Worm (Caenorhabditis elegans) whole organism, late embryonic: ENCODE results near the gene srh-70.

ENCODE experiments used
- C08G9.2 ChIP-seq: sonication (generic microtip); optimal IDR thresholded peaks from 2 replicates; lab custom pipeline; 2016; ENCODE audit warnings: mild to moderate bottlenecking, missing genetic modification characterization, moderate library complexity, missing compliant biosample characterization
- F13H6.1 ChIP-seq: sonication (generic microtip); optimal IDR thresholded peaks from 2 replicates; lab custom pipeline; 2016; ENCODE audit warnings: missing genetic modification characterization, missing compliant biosample characterization
- K02D7.2 ChIP-seq: sonication (generic microtip); optimal IDR thresholded peaks from 2 replicates; lab custom pipeline; 2017; ENCODE audit warnings: mild to moderate bottlenecking, missing genetic modification characterization, missing compliant biosample characterization
- K09A11.1 ChIP-seq: sonication (generic microtip); optimal IDR thresholded peaks from 2 replicates; lab custom pipeline; 2017; ENCODE audit warnings: antibody characterized with exemption, mild to moderate bottlenecking, missing genetic modification characterization, missing compliant biosample characterization; ENCODE audit not compliant: insufficient read depth
- T23F11.4 ChIP-seq: fragments of 200-800 bp; sonication (Bioruptor generic); optimal IDR thresholded peaks from 2 replicates; lab custom pipeline; 2018; ENCODE audit warnings: mild to moderate bottlenecking, missing genetic modification characterization, missing compliant biosample characterization
- ceh-14 ChIP-seq: sonication (generic microtip); optimal IDR thresholded peaks from 2 replicates; lab custom pipeline; 2016; ENCODE audit warnings: missing genotype, missing genetic modification characterization, missing compliant biosample characterization
- ceh-2 ChIP-seq: sonication (generic microtip); optimal IDR thresholded peaks from 2 replicates; lab custom pipeline; 2016; ENCODE audit warnings: missing genotype, missing genetic modification characterization, missing compliant biosample characterization
- ceh-22 ChIP-seq: sonication (generic microtip); optimal IDR thresholded peaks from 2 replicates; lab custom pipeline; 2017; ENCODE audit warnings: missing biosample characterization, missing genetic modification characterization
- ceh-24 ChIP-seq: sonication (generic microtip); optimal IDR thresholded peaks from 2 replicates; lab custom pipeline; 2016; ENCODE audit warnings: mild to moderate bottlenecking, missing genetic modification characterization, missing compliant biosample characterization
- ceh-30 ChIP-seq: fragments of 150-350 bp; optimal IDR thresholded peaks from 2 replicates; lab custom pipeline; 2014; ENCODE audit warnings: missing biosample characterization, missing genetic modification characterization
- ceh-34 ChIP-seq: sonication (generic microtip); optimal IDR thresholded peaks from 2 replicates; lab custom pipeline; 2016; ENCODE audit warnings: mild to moderate bottlenecking, missing genetic modification characterization, missing compliant biosample characterization
- ceh-48 ChIP-seq: sonication (generic microtip); optimal IDR thresholded peaks from 2 replicates; lab custom pipeline; 2016; ENCODE audit warnings: missing genetic modification characterization, inconsistent platforms, missing compliant biosample characterization
- ceh-9 ChIP-seq: sonication (generic microtip); optimal IDR thresholded peaks from 2 replicates; lab custom pipeline; 2016; ENCODE audit warnings: mild to moderate bottlenecking, missing genetic modification characterization, inconsistent platforms, missing compliant biosample characterization
- dmd-4 ChIP-seq: sonication (generic microtip); optimal IDR thresholded peaks from 2 replicates; lab custom pipeline; 2016; ENCODE audit warnings: borderline replicate concordance, missing genetic modification characterization, missing compliant biosample characterization
- dve-1 ChIP-seq: sonication (generic microtip); optimal IDR thresholded peaks from 2 replicates; lab custom pipeline; 2017; ENCODE audit warnings: antibody characterized with exemption, mild to moderate bottlenecking, missing genetic modification characterization, missing compliant biosample characterization
- elt-2 ChIP-seq: sonication (generic microtip); optimal IDR thresholded peaks from 2 replicates; lab custom pipeline; 2016; ENCODE audit warnings: missing genetic modification reagents, missing genetic modification characterization, missing compliant biosample characterization
- elt-4 ChIP-seq: sonication (generic microtip); optimal IDR thresholded peaks from 2 replicates; lab custom pipeline; 2016; ENCODE audit warnings: missing genetic modification characterization, missing compliant biosample characterization
- fax-1 ChIP-seq: sonication (generic microtip); optimal IDR thresholded peaks from 2 replicates; lab custom pipeline; 2016; ENCODE audit warnings: missing genotype, missing genetic modification characterization, missing compliant biosample characterization
- fkh-10 ChIP-seq: fragments of 150-350 bp; optimal IDR thresholded peaks from 2 replicates; lab custom pipeline; 2014; ENCODE audit warnings: missing biosample characterization, missing genetic modification reagents, missing genetic modification characterization
- gmeb-2 ChIP-seq: sonication (generic microtip); optimal IDR thresholded peaks from 2 replicates; lab custom pipeline; 2016; ENCODE audit warnings: missing genetic modification characterization, inconsistent platforms, missing compliant biosample characterization
- hlh-13 ChIP-seq: fragments of 200-800 bp; sonication (Bioruptor generic); optimal IDR thresholded peaks from 2 replicates; lab custom pipeline; 2018; ENCODE audit warnings: mild to moderate bottlenecking, missing genetic modification characterization, missing compliant biosample characterization
- hlh-15 ChIP-seq: sonication (generic microtip); optimal IDR thresholded peaks from 2 replicates; lab custom pipeline; 2016; ENCODE audit warnings: missing genetic modification characterization, missing compliant biosample characterization
- hlh-8 ChIP-seq: sonication (generic microtip); optimal IDR thresholded peaks from 2 replicates; lab custom pipeline; 2016; ENCODE audit warnings: missing genotype, missing genetic modification characterization, missing compliant biosample characterization
- lin-11 ChIP-seq: fragments of 200-800 bp; sonication (Bioruptor generic); optimal IDR thresholded peaks from 2 replicates; lab custom pipeline; 2018; ENCODE audit warnings: mild to moderate bottlenecking, missing genetic modification characterization, missing compliant biosample characterization
- nfya-1 ChIP-seq: sonication (generic microtip); optimal IDR thresholded peaks from 2 replicates; lab custom pipeline; 2017; ENCODE audit warnings: missing genetic modification characterization, mild to moderate bottlenecking, missing compliant biosample characterization, antibody characterized with exemption, moderate library complexity
- npax-4 ChIP-seq: sonication (generic microtip); optimal IDR thresholded peaks from 2 replicates; lab custom pipeline; 2016; ENCODE audit warnings: missing genetic modification characterization, missing compliant biosample characterization
- odd-2 ChIP-seq: sonication (generic microtip); optimal IDR thresholded peaks from 2 replicates; lab custom pipeline; 2017; ENCODE audit warnings: antibody characterized with exemption, mild to moderate bottlenecking, missing genetic modification characterization, missing compliant biosample characterization
- pag-3 ChIP-seq: sonication (generic microtip); optimal IDR thresholded peaks from 2 replicates; lab custom pipeline; 2016; ENCODE audit warnings: missing compliant biosample characterization, missing genetic modification characterization, borderline replicate concordance
- pat-9 ChIP-seq: fragments of 200-800 bp; sonication (Bioruptor generic); optimal IDR thresholded peaks from 2 replicates; lab custom pipeline; 2018; ENCODE audit warnings: mild to moderate bottlenecking, missing genetic modification characterization, moderate library complexity, missing compliant biosample characterization
- pax-1 ChIP-seq: fragments of 150-350 bp; optimal IDR thresholded peaks from 2 replicates; lab custom pipeline; 2014; ENCODE audit warnings: missing biosample characterization, missing genetic modification characterization
- pha-2 ChIP-seq: sonication (generic microtip); optimal IDR thresholded peaks from 2 replicates; lab custom pipeline; 2017; ENCODE audit warnings: mild to moderate bottlenecking, missing genetic modification characterization, missing compliant biosample characterization
- pha-4 ChIP-seq: fragments of 150-350 bp; optimal IDR thresholded peaks from 2 replicates; lab custom pipeline; 2018; ENCODE audit warnings: missing biosample characterization, missing genetic modification reagents, missing genetic modification characterization
- pqm-1 ChIP-seq: sonication (generic microtip); optimal IDR thresholded peaks from 2 replicates; lab custom pipeline; 2016; ENCODE audit warnings: missing genetic modification characterization, missing compliant biosample characterization
- pros-1 ChIP-seq: fragments of 150-350 bp; optimal IDR thresholded peaks from 2 replicates; lab custom pipeline; 2014; ENCODE audit warnings: missing biosample characterization, missing genetic modification reagents, missing genetic modification characterization
- sox-2 ChIP-seq: fragments of 200-800 bp; sonication (Bioruptor generic); IDR thresholded peaks from 2 replicates; pipeline ENCODE4 v1.3.6; 2022; ENCODE audit warnings: missing genetic modification reagents, missing genetic modification characterization, missing compliant biosample characterization
- syd-9 ChIP-seq: sonication (generic microtip); optimal IDR thresholded peaks from 2 replicates; lab custom pipeline; 2016; ENCODE audit warnings: mild to moderate bottlenecking, missing genetic modification characterization, moderate library complexity, missing compliant biosample characterization
- tbx-7 ChIP-seq: sonication (generic microtip); optimal IDR thresholded peaks from 2 replicates; lab custom pipeline; 2016; ENCODE audit warnings: missing genotype, missing genetic modification characterization, missing compliant biosample characterization
- unc-3 ChIP-seq, 2 experiments: fragments of 200-800 bp in 1 of 2; sonication (Bioruptor generic) in 1 of 2; sonication (generic microtip) in 1 of 2; conservative IDR thresholded peaks in 1 of 2; optimal IDR thresholded peaks in 1 of 2; 2 replicates each; pipeline versions ENCODE4 v1.3.6 to Lab custom; 2016 to 2022; ENCODE audit warnings: missing compliant biosample characterization in 2 of 2, missing genetic modification characterization in 2 of 2, missing genetic modification reagents in 1 of 2
- unc-55 ChIP-seq: sonication (generic microtip); optimal IDR thresholded peaks from 2 replicates; lab custom pipeline; 2017; ENCODE audit warnings: missing biosample characterization, missing genetic modification reagents, missing genetic modification characterization
- zip-5 ChIP-seq: sonication (generic microtip); optimal IDR thresholded peaks from 2 replicates; lab custom pipeline; 2016; ENCODE audit warnings: missing genetic modification characterization, missing compliant biosample characterization

The srh-70 gene

DNA sequence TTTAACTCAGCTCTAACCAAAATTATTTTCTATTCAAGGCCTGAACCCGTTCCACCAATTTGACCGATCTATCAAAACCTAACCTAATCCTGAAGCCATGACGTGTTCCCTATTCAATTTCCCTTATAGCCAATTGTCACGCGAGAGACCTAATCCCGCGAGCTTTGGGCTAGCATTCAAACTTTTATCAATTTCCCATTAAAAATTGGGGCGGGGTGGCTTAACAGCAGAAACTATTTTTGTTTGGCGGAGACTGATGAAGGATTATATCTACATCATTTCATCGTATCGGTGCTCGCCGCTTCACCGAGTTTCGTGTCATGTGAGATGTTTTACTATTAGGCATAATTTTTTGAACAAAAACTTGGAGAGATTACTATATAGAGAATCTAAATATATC lies 29.8 kb downstream of the srh-70 start:
- TF ChIP-seq sox-2 (GFP tag; lab: Robert Waterston, UW) (no peak), syd-9 (no peak), ceh-34 (tag; lab: Kevin White, UChicago) (no peak), ceh-9 (no peak), hlh-8 (tag; lab: Kevin White, UChicago) (no peak), T23F11.4 (GFP tag; lab: Kevin White, UChicago) (no peak)

DNA sequence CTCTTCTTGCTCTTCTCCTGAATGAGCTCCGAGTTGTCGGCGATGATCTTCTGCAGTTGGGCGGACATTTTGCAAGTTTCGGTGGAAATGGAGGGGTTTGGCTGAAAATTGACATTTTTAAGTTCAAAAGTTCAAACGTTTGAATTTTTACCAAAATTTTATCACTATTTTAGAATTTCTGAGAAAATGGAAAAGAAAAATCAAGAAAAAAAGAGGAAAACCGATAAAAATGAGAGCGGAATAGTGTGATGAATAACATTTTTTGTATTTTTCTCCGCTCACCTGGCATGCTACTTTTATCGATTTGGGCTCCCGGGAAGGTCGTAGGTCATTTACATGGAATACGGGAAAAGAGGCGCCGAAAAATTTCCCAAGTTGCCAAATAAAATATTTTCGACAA lies 33.6 kb downstream of the srh-70 start, which contains the start of gene F15A4.10:
Gene F15A4.10, minus strand, starts transcription at position 101 of the 400 bp plus-strand sequence.
- TF ChIP-seq ceh-2 (tag; lab: Kevin White, UChicago) (no peak), zip-5 (tag; lab: Kevin White, UChicago) (no peak), hlh-13 (no peak), gmeb-2 (tag; lab: Kevin White, UChicago) (no peak), hlh-8 (tag; lab: Kevin White, UChicago) (no peak), ceh-22 (tag; lab: Kevin White, UChicago) (no peak), dmd-4 (tag; lab: Kevin White, UChicago) (no peak), hlh-15 (tag; lab: Kevin White, UChicago) (no peak), unc-55 (GFP tag; lab: Kevin White, UChicago) (no peak), nfya-1 (tag; lab: Kevin White, UChicago) (no peak), fax-1 (no peak), pag-3 (tag; lab: Kevin White, UChicago) (no peak), ceh-14 (no peak), elt-2 (tag; lab: Kevin White, UChicago) (no peak), syd-9 (no peak), pax-1 (no peak), K02D7.2 (tag; lab: Kevin White, UChicago) (no peak), C08G9.2 (no peak)

DNA sequence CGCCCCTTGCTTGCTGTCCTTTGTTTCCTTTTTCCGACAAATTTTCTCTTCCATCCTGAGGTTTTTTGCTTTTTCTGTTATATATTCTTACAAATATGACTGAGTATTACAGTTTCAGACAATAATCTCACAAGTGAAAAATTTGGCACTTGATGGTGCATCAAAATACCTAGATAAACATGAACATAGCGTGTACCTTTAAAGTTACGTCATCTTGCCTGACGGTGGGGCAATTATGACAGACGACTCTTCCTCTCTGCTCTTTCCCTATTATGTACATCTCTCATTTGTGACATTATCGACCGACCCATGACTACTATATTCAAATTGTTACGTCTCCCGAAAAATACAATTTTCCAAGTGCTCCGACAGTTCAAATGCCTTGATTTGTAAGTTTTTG lies 36.0 kb downstream of the srh-70 start, which contains the start of gene fbxb-102:
Gene fbxb-102, plus strand, starts transcription at position 301 of the 400 bp plus-strand sequence.
- no peak for TF ChIP-seq ceh-48
- no peak for TF ChIP-seq npax-4 (tag; lab: Kevin White, UChicago)
- TF ChIP-seq pha-4 (tag; lab: Kevin White, UChicago), result no peak
- no peak for TF ChIP-seq ceh-14
- TF ChIP-seq zip-5 (tag; lab: Kevin White, UChicago), result no peak
- no peak for TF ChIP-seq dmd-4 (tag; lab: Kevin White, UChicago)
- no peak for TF ChIP-seq fkh-10 (GFP tag; lab: Kevin White, UChicago)
- no peak for TF ChIP-seq ceh-9
- TF ChIP-seq dve-1 (tag; lab: Kevin White, UChicago), result no peak
- TF ChIP-seq F13H6.1, result no peak
- TF ChIP-seq pha-2, result no peak
- no peak for TF ChIP-seq elt-4 (tag; lab: Kevin White, UChicago)
- no peak for TF ChIP-seq T23F11.4 (GFP tag; lab: Kevin White, UChicago)
- no peak for TF ChIP-seq hlh-8 (tag; lab: Kevin White, UChicago)
- TF ChIP-seq, all 69 proteins: peak for 0

DNA sequence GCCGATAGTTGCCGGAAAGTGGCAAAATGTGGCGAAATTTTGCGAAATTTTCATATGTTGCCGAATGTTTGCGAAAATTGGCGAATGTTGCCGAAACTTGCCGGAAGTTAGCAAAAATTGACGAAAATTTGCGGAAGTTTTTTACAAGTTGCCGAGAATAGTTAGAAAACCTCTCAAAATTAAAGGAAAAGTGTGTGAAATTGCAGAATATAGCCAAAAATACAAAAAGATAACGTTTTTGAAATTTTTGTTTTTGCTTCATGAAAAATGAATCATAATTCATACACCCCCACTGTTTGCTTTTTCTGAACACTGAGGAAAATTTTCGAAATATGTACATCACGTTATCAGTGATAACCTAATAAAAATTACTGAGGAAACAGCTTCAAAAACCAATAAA lies 37.0 kb downstream of the srh-70 start:
- TF ChIP-seq lin-11 (tag; lab: Kevin White, UChicago), result no peak
- TF ChIP-seq sox-2 (GFP tag; lab: Robert Waterston, UW), result no peak
- no peak for TF ChIP-seq K09A11.1 (tag; lab: Kevin White, UChicago)
- TF ChIP-seq zip-5 (tag; lab: Kevin White, UChicago), result no peak
- TF ChIP-seq hlh-13, result no peak
- no peak for TF ChIP-seq ceh-22 (tag; lab: Kevin White, UChicago)
- no peak for TF ChIP-seq pat-9 (tag; lab: Kevin White, UChicago)
- no peak for TF ChIP-seq unc-3 (GFP tag; conservative IDR thresholded peaks at IDR 0.05; lab: Robert Waterston, UW)
- no peak for TF ChIP-seq unc-3 (tag; optimal IDR thresholded peaks at IDR 0.05; lab: Kevin White, UChicago)
- no peak for TF ChIP-seq ceh-14
- no peak for TF ChIP-seq tbx-7 (tag; lab: Kevin White, UChicago)
- no peak for TF ChIP-seq ceh-30 (tag; lab: Kevin White, UChicago)
- TF ChIP-seq pha-4 (tag; lab: Kevin White, UChicago), result no peak
- no peak for TF ChIP-seq gmeb-2 (tag; lab: Kevin White, UChicago)
- TF ChIP-seq F13H6.1, result no peak
- TF ChIP-seq ceh-24 (tag; lab: Kevin White, UChicago), result no peak
- no peak for TF ChIP-seq pros-1
- TF ChIP-seq odd-2, result no peak
- no peak for TF ChIP-seq pqm-1 (tag; lab: Kevin White, UChicago)
